Worm (Caenorhabditis elegans) whole organism, L1 larva: ENCODE data around the gene srsx-22.

Experiments used
- lir-3 ChIP-seq: sonication (generic microtip); optimal IDR thresholded peaks from 2 replicates; lab custom pipeline; 2016; ENCODE audit warnings: mild to moderate bottlenecking, missing genetic modification characterization, moderate library complexity, missing compliant biosample characterization; ENCODE audit not compliant: poor library complexity
- skn-1 ChIP-seq: fragments of 150-350 bp; optimal IDR thresholded peaks from 2 replicates; lab custom pipeline; 2014; ENCODE audit warnings: missing biosample characterization, missing genetic modification characterization
- unc-130 ChIP-seq: fragments of 150-350 bp; optimal IDR thresholded peaks from 2 replicates; lab custom pipeline; 2017; ENCODE audit warnings: missing biosample characterization, missing genetic modification characterization, inconsistent platforms
- unc-86 ChIP-seq: sonication (generic microtip); optimal IDR thresholded peaks from 2 replicates; lab custom pipeline; 2016; ENCODE audit warnings: missing genetic modification characterization, missing compliant biosample characterization

ce11 chrV:8375849-8376248, 24.4 kb downstream of the srsx-22 start, which contains the start of gene F38E1.3:
- TF ChIP-seq skn-1 (tag; lab: Kevin White, UChicago), result no peak
- TF ChIP-seq lir-3 (tag; lab: Kevin White, UChicago), result no peak
- TF ChIP-seq unc-130, result no peak
- TF ChIP-seq unc-86, result no peak
